Fruit fly (Drosophila melanogaster) whole organism, embryonic: ENCODE data around the gene CG5377.

Experiments used
- Ada2b ChIP-seq: fragments of 200-800 bp; sonication (Bioruptor generic); IDR thresholded peaks from 2 replicates; pipeline ENCODE4 v1.3.6; 2022; ENCODE audit warnings: missing biosample characterization, missing genetic modification characterization
- Blimp-1 ChIP-seq: fragments of 200-800 bp; sonication (Bioruptor generic); optimal IDR thresholded peaks from 3 replicates; lab custom pipeline; 2018; ENCODE audit warnings: missing biosample characterization, missing genetic modification characterization, mild to moderate bottlenecking, moderate library complexity, missing genetic modification reagents
- CG10147 ChIP-seq: fragments of 200-800 bp; sonication (Bioruptor generic); optimal IDR thresholded peaks from 2 replicates; lab custom pipeline; 2019; ENCODE audit warnings: missing biosample characterization, mild to moderate bottlenecking, missing genetic modification characterization, moderate library complexity
- CG10274 ChIP-seq: fragments of 200-800 bp; sonication (Bioruptor generic); optimal IDR thresholded peaks from 3 replicates; lab custom pipeline; 2017; ENCODE audit warnings: missing biosample characterization, mild to moderate bottlenecking, missing genetic modification characterization
- CG10565 ChIP-seq: fragments of 200-800 bp; sonication (Bioruptor generic); optimal IDR thresholded peaks from 3 replicates; lab custom pipeline; 2016; ENCODE audit warnings: missing biosample characterization, mild to moderate bottlenecking, missing genetic modification characterization
- CG13287 ChIP-seq: fragments of 200-800 bp; sonication (Bioruptor generic); IDR thresholded peaks from 2 replicates; pipeline ENCODE4 v1.3.6; 2022; ENCODE audit warnings: missing biosample characterization, missing genetic modification characterization; ENCODE audit not compliant: partially characterized antibody
- CG13624 ChIP-seq: fragments of 200-800 bp; sonication (Bioruptor generic); optimal IDR thresholded peaks from 2 replicates; lab custom pipeline; 2016; ENCODE audit warnings: missing biosample characterization, missing genetic modification characterization
- CG14710 ChIP-seq: fragments of 200-800 bp; sonication (Bioruptor generic); optimal IDR thresholded peaks from 3 replicates; lab custom pipeline; 2019; ENCODE audit warnings: missing biosample characterization, mild to moderate bottlenecking, missing genetic modification characterization, moderate library complexity
- CG15514 ChIP-seq: fragments of 200-800 bp; sonication (Bioruptor generic); optimal IDR thresholded peaks from 3 replicates; lab custom pipeline; 2017; ENCODE audit warnings: missing biosample characterization, missing genetic modification characterization, mild to moderate bottlenecking, moderate library complexity, missing genetic modification reagents
- CG1602 ChIP-seq: fragments of 200-800 bp; sonication (Bioruptor generic); optimal IDR thresholded peaks from 3 replicates; lab custom pipeline; 2016; ENCODE audit warnings: missing biosample characterization, missing genetic modification characterization
- CG16813 ChIP-seq: fragments of 200-800 bp; sonication (Bioruptor generic); IDR thresholded peaks from 3 replicates; pipeline ENCODE4 v1.3.6; 2022; ENCODE audit warnings: missing biosample characterization, missing genetic modification characterization; ENCODE audit not compliant: partially characterized antibody
- CG18764 ChIP-seq: fragments of 200-800 bp; sonication (Bioruptor generic); optimal IDR thresholded peaks from 3 replicates; lab custom pipeline; 2016; ENCODE audit warnings: missing biosample characterization, missing genetic modification characterization
- CG2678 ChIP-seq: fragments of 200-800 bp; sonication (Bioruptor generic); optimal IDR thresholded peaks from 3 replicates; lab custom pipeline; 2019; ENCODE audit warnings: missing biosample characterization, mild to moderate bottlenecking, missing genetic modification characterization, moderate library complexity
- CG33557 ChIP-seq: fragments of 200-800 bp; sonication (Bioruptor generic); optimal IDR thresholded peaks from 2 replicates; lab custom pipeline; 2019; ENCODE audit warnings: missing biosample characterization, mild to moderate bottlenecking, missing genetic modification characterization, moderate library complexity
- CG34376 ChIP-seq: fragments of 200-800 bp; sonication (Bioruptor generic); optimal IDR thresholded peaks from 2 replicates; lab custom pipeline; 2018; ENCODE audit warnings: missing biosample characterization, mild to moderate bottlenecking, missing genetic modification characterization
- CG3838 ChIP-seq: fragments of 200-800 bp; sonication (Bioruptor generic); optimal IDR thresholded peaks from 3 replicates; lab custom pipeline; 2016; ENCODE audit warnings: missing biosample characterization, missing genetic modification characterization
- CG6254 ChIP-seq: fragments of 200-800 bp; sonication (Bioruptor generic); optimal IDR thresholded peaks from 3 replicates; lab custom pipeline; 2017; ENCODE audit warnings: mild to moderate bottlenecking, missing biosample characterization, missing genetic modification reagents, missing genetic modification characterization
- CG6272 ChIP-seq: fragments of 200-800 bp; sonication (Bioruptor generic); IDR thresholded peaks from 2 replicates; pipeline ENCODE4 v1.3.6; 2022; ENCODE audit warnings: missing biosample characterization, missing genetic modification characterization
- CG6683 ChIP-seq: fragments of 200-800 bp; sonication (Bioruptor generic); optimal IDR thresholded peaks from 2 replicates; lab custom pipeline; 2017; ENCODE audit warnings: missing biosample characterization, mild to moderate bottlenecking, missing genetic modification characterization, missing genetic modification reagents
- CG7556 ChIP-seq: fragments of 200-800 bp; sonication (Bioruptor generic); optimal IDR thresholded peaks from 2 replicates; lab custom pipeline; 2017; ENCODE audit warnings: missing biosample characterization, mild to moderate bottlenecking, missing genetic modification characterization
- CG8281 ChIP-seq: fragments of 200-800 bp; sonication (Bioruptor generic); optimal IDR thresholded peaks from 2 replicates; lab custom pipeline; 2018; ENCODE audit warnings: missing biosample characterization, mild to moderate bottlenecking, missing genetic modification characterization, moderate library complexity
- CG8924 ChIP-seq: fragments of 200-800 bp; optimal IDR thresholded peaks from 3 replicates; lab custom pipeline; 2019; ENCODE audit warnings: missing biosample characterization, mild to moderate bottlenecking, missing genetic modification characterization, moderate library complexity
- CG8944 ChIP-seq: fragments of 200-800 bp; sonication (Bioruptor generic); optimal IDR thresholded peaks from 3 replicates; lab custom pipeline; 2016; ENCODE audit warnings: missing biosample characterization, missing genetic modification characterization
- CG9797 ChIP-seq: fragments of 200-800 bp; sonication (Bioruptor generic); optimal IDR thresholded peaks from 3 replicates; lab custom pipeline; 2018; ENCODE audit warnings: missing biosample characterization, mild to moderate bottlenecking, missing genetic modification characterization
- CTCF ChIP-seq: fragments of 200-800 bp; sonication (Bioruptor generic); optimal IDR thresholded peaks from 2 replicates; lab custom pipeline; 2017; ENCODE audit warnings: missing biosample characterization, mild to moderate bottlenecking, missing genetic modification characterization, moderate library complexity
- CoRest ChIP-seq: fragments of 200-800 bp; sonication (Bioruptor generic); optimal IDR thresholded peaks from 3 replicates; lab custom pipeline; 2018; ENCODE audit warnings: missing biosample characterization, mild to moderate bottlenecking, missing genetic modification characterization, moderate library complexity
- Dek ChIP-seq: fragments of 200-800 bp; sonication (Bioruptor generic); optimal IDR thresholded peaks from 3 replicates; lab custom pipeline; 2019; ENCODE audit warnings: missing biosample characterization, mild to moderate bottlenecking, missing genetic modification characterization, moderate library complexity
- Dfd ChIP-seq, 2 experiments: fragments of >200 bp; optimal IDR thresholded peaks; 2 replicates each; lab custom pipeline; 2017; ENCODE audit warnings: missing biosample characterization in 2 of 2, missing genetic modification characterization in 2 of 2
- Dip2 ChIP-seq: fragments of 200-800 bp; sonication (Bioruptor generic); IDR thresholded peaks from 2 replicates; pipeline ENCODE4 v1.3.6; 2022; ENCODE audit warnings: missing biosample characterization, missing genetic modification characterization
- HLH3B ChIP-seq: fragments of 200-800 bp; sonication (Bioruptor generic); IDR thresholded peaks from 2 replicates; pipeline ENCODE4 v1.3.6; 2022; ENCODE audit warnings: missing biosample characterization, missing genetic modification characterization
- Lhr ChIP-seq: fragments of 200-800 bp; sonication (Bioruptor generic); optimal IDR thresholded peaks from 3 replicates; lab custom pipeline; 2017; ENCODE audit warnings: mild to moderate bottlenecking, missing biosample characterization, missing genetic modification reagents, missing genetic modification characterization
- Mes4 ChIP-seq: fragments of 200-800 bp; sonication (Bioruptor generic); optimal IDR thresholded peaks from 2 replicates; lab custom pipeline; 2016; ENCODE audit warnings: missing biosample characterization, missing genetic modification characterization
- Mrtf ChIP-seq: fragments of 200-800 bp; sonication (Bioruptor generic); IDR thresholded peaks from 3 replicates; pipeline ENCODE4 v1.3.6; 2022; ENCODE audit warnings: missing biosample characterization, missing genetic modification characterization
- Scr ChIP-seq: fragments of 200-800 bp; sonication (Bioruptor generic); IDR thresholded peaks from 2 replicates; pipeline ENCODE4 v1.3.6; 2022; ENCODE audit warnings: missing biosample characterization, missing genetic modification characterization; ENCODE audit not compliant: partially characterized antibody
- Taf1 ChIP-seq: fragments of 200-800 bp; sonication (Bioruptor generic); IDR thresholded peaks from 2 replicates; pipeline ENCODE4 v1.3.6; 2022; ENCODE audit warnings: missing biosample characterization, missing genetic modification characterization
- ash1 ChIP-seq: fragments of 200-800 bp; sonication (Bioruptor generic); optimal IDR thresholded peaks from 2 replicates; lab custom pipeline; 2018; ENCODE audit warnings: missing biosample characterization, mild to moderate bottlenecking, missing genetic modification characterization
- ci ChIP-seq: fragments of 200-800 bp; sonication (Bioruptor generic); IDR thresholded peaks from 3 replicates; pipeline ENCODE4 v1.3.6; 2022; ENCODE audit warnings: missing biosample characterization, missing genetic modification characterization
- fd102C ChIP-seq: fragments of 200-800 bp; sonication (Bioruptor generic); optimal IDR thresholded peaks from 2 replicates; lab custom pipeline; 2018; ENCODE audit warnings: missing biosample characterization, mild to moderate bottlenecking, missing genetic modification characterization, moderate library complexity
- ftz-f1 ChIP-seq: fragments of 200-800 bp; sonication (Bioruptor generic); optimal IDR thresholded peaks from 2 replicates; lab custom pipeline; 2016; ENCODE audit warnings: missing biosample characterization, missing genetic modification characterization
- gcm ChIP-seq: fragments of 200-800 bp; sonication (Bioruptor generic); optimal IDR thresholded peaks from 2 replicates; lab custom pipeline; 2019; ENCODE audit warnings: missing biosample characterization, mild to moderate bottlenecking, missing genetic modification characterization, moderate library complexity
- ham ChIP-seq: fragments of 200-800 bp; sonication (Bioruptor generic); IDR thresholded peaks from 2 replicates; pipeline ENCODE4 v1.3.6; 2022; ENCODE audit warnings: missing biosample characterization, missing genetic modification characterization
- insv ChIP-seq, 2 experiments: fragments of 200-800 bp; sonication (Bioruptor generic); optimal IDR thresholded peaks; 3 replicates each; lab custom pipeline; 2016 to 2018; ENCODE audit warnings: missing biosample characterization in 2 of 2, missing genetic modification characterization in 2 of 2
- knrl ChIP-seq: fragments of 200-800 bp; sonication (Bioruptor generic); IDR thresholded peaks from 3 replicates; pipeline ENCODE4 v1.3.6; 2022; ENCODE audit warnings: missing biosample characterization, missing genetic modification characterization; ENCODE audit not compliant: partially characterized antibody
- lab ChIP-seq: fragments of 200-800 bp; sonication (Bioruptor generic); optimal IDR thresholded peaks from 3 replicates; lab custom pipeline; 2017; ENCODE audit warnings: missing biosample characterization, missing genetic modification characterization, mild to moderate bottlenecking, moderate library complexity, missing genetic modification reagents
- mld ChIP-seq: fragments of 200-800 bp; sonication (Bioruptor generic); IDR thresholded peaks from 3 replicates; pipeline ENCODE4 v1.3.6; 2022; ENCODE audit warnings: missing biosample characterization, missing genetic modification characterization; ENCODE audit not compliant: partially characterized antibody
- odd ChIP-seq: fragments of 200-800 bp; sonication (Bioruptor generic); optimal IDR thresholded peaks from 2 replicates; lab custom pipeline; 2017; ENCODE audit warnings: missing biosample characterization, mild to moderate bottlenecking, missing genetic modification characterization
- phol ChIP-seq: fragments of 200-800 bp; sonication (Bioruptor generic); optimal IDR thresholded peaks from 3 replicates; lab custom pipeline; 2018; ENCODE audit warnings: missing biosample characterization, mild to moderate bottlenecking, missing genetic modification characterization, moderate library complexity
- pita ChIP-seq: fragments of 200-800 bp; sonication (Bioruptor generic); optimal IDR thresholded peaks from 2 replicates; lab custom pipeline; 2017; ENCODE audit warnings: missing biosample characterization, mild to moderate bottlenecking, missing genetic modification characterization
- sqz ChIP-seq: fragments of 200-800 bp; sonication (Bioruptor generic); optimal IDR thresholded peaks from 3 replicates; lab custom pipeline; 2018; ENCODE audit warnings: missing biosample characterization, mild to moderate bottlenecking, missing genetic modification characterization
- ssp ChIP-seq: fragments of 200-800 bp; sonication (Bioruptor generic); IDR thresholded peaks from 2 replicates; pipeline ENCODE4 v1.3.6; 2022; ENCODE audit warnings: missing biosample characterization, missing genetic modification characterization
- tin ChIP-seq: fragments of 200-800 bp; sonication (Bioruptor generic); optimal IDR thresholded peaks from 3 replicates; lab custom pipeline; 2016; ENCODE audit warnings: missing biosample characterization, missing genetic modification characterization

Gene CG5377

dm6 chr3R:22487037-22487492 is 19.1 kb upstream of the CG5377 start, which contains the start of gene Pfdn5 (continued):
- no peak for TF ChIP-seq ham (GFP tag; lab: Robert Waterston, UW)
- no peak for TF ChIP-seq CG2678
- no peak for TF ChIP-seq CG3838 (GFP tag; lab: Kevin White, UChicago)
- TF ChIP-seq CG13287 (GFP tag; lab: Robert Waterston, UW), result peak; percentile 87
- TF ChIP-seq HLH3B (GFP tag; lab: Robert Waterston, UW), result no peak
- TF ChIP-seq ftz-f1 (GFP tag; lab: Kevin White, UChicago), result peak; percentile 16
- TF ChIP-seq CG6272 (GFP tag; lab: Robert Waterston, UW), result no peak
- TF ChIP-seq Dek, result no peak
- TF ChIP-seq CG18764 (GFP tag; lab: Kevin White, UChicago), result no peak
- no peak for TF ChIP-seq lab
- TF ChIP-seq CoRest (tag; lab: Kevin White, UChicago), result no peak
- TF ChIP-seq CG6254 (GFP tag; lab: Kevin White, UChicago), result no peak
- peak; percentile 85 for TF ChIP-seq CG16813 (GFP tag; lab: Robert Waterston, UW)
- TF ChIP-seq Blimp-1 (GFP tag; lab: Kevin White, UChicago), result no peak
- TF ChIP-seq insv (GFP tag; optimal IDR thresholded peaks at IDR 0.05; lab: Kevin White, UChicago), result no peak
- no peak for TF ChIP-seq Taf1 (GFP tag; lab: Robert Waterston, UW)
- peak; percentile 38 for TF ChIP-seq CG9797
- TF ChIP-seq ci (GFP tag; lab: Robert Waterston, UW), result no peak
- no peak for TF ChIP-seq pita (GFP tag; lab: Kevin White, UChicago)
- no peak for TF ChIP-seq Ada2b
- no peak for TF ChIP-seq fd102C (GFP tag; lab: Kevin White, UChicago)
- TF ChIP-seq Dip2 (GFP tag; lab: Robert Waterston, UW), result no peak
- peak; percentile 9 for TF ChIP-seq Lhr (GFP tag; lab: Kevin White, UChicago)
- no peak for TF ChIP-seq Mes4 (GFP tag; lab: Kevin White, UChicago)
- no peak for TF ChIP-seq CG33557
- no peak for TF ChIP-seq ssp (GFP tag; lab: Robert Waterston, UW)
- no peak for TF ChIP-seq gcm
- no peak for TF ChIP-seq tin (GFP tag; lab: Kevin White, UChicago)
- TF ChIP-seq Mrtf (GFP tag; lab: Robert Waterston, UW), result no peak
- TF ChIP-seq odd, result no peak
- TF ChIP-seq phol (tag; lab: Kevin White, UChicago), result peak; percentile 53
- TF ChIP-seq ash1 (GFP tag; lab: Kevin White, UChicago), result no peak
- no peak for TF ChIP-seq CTCF (GFP tag; lab: Kevin White, UChicago)
- no peak for TF ChIP-seq CG34376 (GFP tag; lab: Kevin White, UChicago)
- TF ChIP-seq sqz (GFP tag; lab: Kevin White, UChicago), result no peak
- no peak for TF ChIP-seq CG8924 (tag; lab: Kevin White, UChicago)
- TF ChIP-seq CG10565, result no peak
- no peak for TF ChIP-seq CG8944
- peak; percentile 67 for TF ChIP-seq CG14710 (tag; lab: Kevin White, UChicago)
- TF ChIP-seq CG10147 (GFP tag; lab: Kevin White, UChicago), result no peak
- no peak for TF ChIP-seq CG8281 (tag; lab: Kevin White, UChicago)
- TF ChIP-seq CG7556 (GFP tag; lab: Kevin White, UChicago), result no peak
- TF ChIP-seq Scr (GFP tag; lab: Robert Waterston, UW), result peak; percentile 78
- no peak for TF ChIP-seq CG6683 (GFP tag; lab: Kevin White, UChicago)
- peak; percentile 73 for TF ChIP-seq CG15514
- TF ChIP-seq knrl (GFP tag; lab: Robert Waterston, UW), result peak; percentile 70
- TF ChIP-seq CG1602 (GFP tag; lab: Kevin White, UChicago), result no peak
- no peak for TF ChIP-seq CG10274
- peak; percentile 87 for TF ChIP-seq mld
- no peak for TF ChIP-seq Dfd (GFP tag; optimal IDR thresholded peaks at IDR 0.05; lab: Kevin White, UChicago)
- TF ChIP-seq CG13624, result peak; percentile 38
